Worm (Caenorhabditis elegans) whole organism, L4/young adult: Measurements from ENCODE around the gene dcaf-13.

Source experiments
- W03F9.2 ChIP-seq: fragments of 150-350 bp; optimal IDR thresholded peaks from 2 replicates; lab custom pipeline; 2014; ENCODE audit warnings: missing biosample characterization, missing genetic modification characterization
- him-1 ChIP-seq: sonication (generic microtip); optimal IDR thresholded peaks from 2 replicates; lab custom pipeline; 2016; ENCODE audit warnings: missing genotype, missing genetic modification reagents, missing genetic modification characterization, missing compliant biosample characterization

DNA sequence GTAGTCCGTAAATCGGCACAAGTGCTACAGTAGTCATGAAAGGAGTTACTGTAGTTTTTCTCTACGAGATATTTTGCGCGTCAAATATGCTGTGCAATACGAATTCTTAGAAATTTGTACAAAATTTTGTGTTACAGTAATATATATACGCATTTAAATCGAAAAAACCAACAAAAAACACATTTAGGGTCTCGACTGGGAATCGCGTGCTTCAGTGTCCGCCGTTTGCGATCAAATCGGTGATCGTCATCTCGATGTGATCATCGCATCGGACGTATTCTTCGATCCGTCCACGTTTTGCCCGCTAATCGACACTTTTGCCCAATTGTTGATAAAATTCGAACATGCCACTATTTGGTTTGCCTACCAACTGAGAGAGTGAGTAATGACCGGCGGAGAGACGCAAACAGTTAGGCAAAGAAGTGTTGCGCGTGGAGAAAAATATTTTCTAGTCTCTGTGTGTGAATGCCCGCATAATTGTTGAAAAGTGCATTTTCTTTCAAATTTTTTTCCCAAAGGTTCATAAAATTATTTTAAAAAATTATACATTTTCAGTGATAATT lies 44.3 kb upstream of the dcaf-13 start:
- no peak for TF ChIP-seq him-1
- no peak for TF ChIP-seq W03F9.2
